Worm (Caenorhabditis elegans) whole organism, midembryonic: ENCODE results near the gene B0273.115.

ENCODE experiments used
- T22C8.4 ChIP-seq: fragments of 200-800 bp; sonication (Bioruptor generic); IDR thresholded peaks from 2 replicates; pipeline ENCODE4 v1.3.6; 2022; ENCODE audit warnings: missing genetic modification characterization, missing compliant biosample characterization
- cog-1 ChIP-seq: sonication (generic microtip); optimal IDR thresholded peaks from 2 replicates; lab custom pipeline; 2016; ENCODE audit warnings: missing genetic modification characterization, missing compliant biosample characterization
- flt-1 ChIP-seq: fragments of 200-800 bp; sonication (Bioruptor generic); IDR thresholded peaks from 2 replicates; pipeline ENCODE4 v1.3.6; 2022; ENCODE audit warnings: missing genetic modification characterization, missing compliant biosample characterization
- klf-2 ChIP-seq: fragments of 200-800 bp; sonication (Bioruptor generic); conservative IDR thresholded peaks from 2 replicates; pipeline ENCODE4 v1.3.6; 2022; ENCODE audit warnings: missing genetic modification reagents, missing genetic modification characterization, missing compliant biosample characterization
- med-1 ChIP-seq: sonication (generic microtip); optimal IDR thresholded peaks from 2 replicates; lab custom pipeline; 2017; ENCODE audit warnings: missing genetic modification characterization, mild to moderate bottlenecking, missing compliant biosample characterization, antibody characterized with exemption, missing genetic modification reagents; ENCODE audit not compliant: insufficient read depth
- ref-1 ChIP-seq: fragments of 200-800 bp; sonication (Bioruptor generic); conservative IDR thresholded peaks from 2 replicates; pipeline ENCODE4 v1.3.6; 2022; ENCODE audit warnings: missing genetic modification reagents, missing genetic modification characterization, missing compliant biosample characterization
- tab-1 ChIP-seq: fragments of 200-800 bp; sonication (Bioruptor generic); IDR thresholded peaks from 2 replicates; pipeline ENCODE4 v1.3.6; 2022; ENCODE audit warnings: missing genetic modification characterization, missing compliant biosample characterization
- ztf-23 ChIP-seq: fragments of 200-800 bp; sonication (Bioruptor generic); IDR thresholded peaks from 2 replicates; pipeline ENCODE4 v1.3.6; 2022; ENCODE audit warnings: missing genetic modification reagents, missing genetic modification characterization, missing compliant biosample characterization
- ztf-29 ChIP-seq: fragments of 200-800 bp; sonication (Bioruptor generic); IDR thresholded peaks from 2 replicates; pipeline ENCODE4 v1.3.6; 2022; ENCODE audit warnings: missing genetic modification reagents, missing genetic modification characterization, missing compliant biosample characterization

- no peak for TF ChIP-seq tab-1
- TF ChIP-seq flt-1 (GFP tag; lab: Robert Waterston, UW) = no peak
- no peak for TF ChIP-seq ztf-23 (GFP tag; lab: Robert Waterston, UW)
- no peak for TF ChIP-seq cog-1 (tag; lab: Kevin White, UChicago)
- no peak for TF ChIP-seq ztf-29 (GFP tag; lab: Robert Waterston, UW)
- no peak for TF ChIP-seq med-1 (GFP tag; lab: Kevin White, UChicago)
- no peak for TF ChIP-seq klf-2 (GFP tag; lab: Robert Waterston, UW)
- no peak for TF ChIP-seq ref-1 (GFP tag; lab: Robert Waterston, UW)
- TF ChIP-seq T22C8.4 (GFP tag; lab: Robert Waterston, UW) = no peak
Measured at ce11 chrIV:5528285-5528684, 37.3 kb upstream of the B0273.115 start, which contains the start of gene unc-5.
